Worm (Caenorhabditis elegans) whole organism, early embryonic: ENCODE results near the gene K08D9.2.

ENCODE experiments used
- B0310.2 ChIP-seq: sonication (generic microtip); optimal IDR thresholded peaks from 2 replicates; lab custom pipeline; 2016; ENCODE audit warnings: mild to moderate bottlenecking, missing genetic modification characterization, missing compliant biosample characterization
- F13C5.2 ChIP-seq: sonication (generic microtip); optimal IDR thresholded peaks from 2 replicates; lab custom pipeline; 2017; ENCODE audit warnings: mild to moderate bottlenecking, missing genetic modification characterization, inconsistent platforms, missing compliant biosample characterization
- aly-1 ChIP-seq: sonication (generic microtip); optimal IDR thresholded peaks from 2 replicates; lab custom pipeline; 2016; ENCODE audit warnings: missing genetic modification characterization, missing compliant biosample characterization
- ama-1 ChIP-seq: fragments of 150-350 bp; optimal IDR thresholded peaks from 2 replicates; lab custom pipeline; 2014
- ceh-13 ChIP-seq: fragments of 200-800 bp; sonication (Bioruptor generic); optimal IDR thresholded peaks from 2 replicates; lab custom pipeline; 2018; ENCODE audit warnings: mild to moderate bottlenecking, missing genetic modification characterization, missing compliant biosample characterization
- ceh-36 ChIP-seq: sonication (generic microtip); optimal IDR thresholded peaks from 2 replicates; lab custom pipeline; 2016; ENCODE audit warnings: missing genetic modification characterization, inconsistent platforms, missing compliant biosample characterization
- ets-7 ChIP-seq: sonication (generic microtip); optimal IDR thresholded peaks from 2 replicates; lab custom pipeline; 2016; ENCODE audit warnings: missing genotype, missing genetic modification characterization, missing compliant biosample characterization
- flt-1 ChIP-seq: fragments of 200-800 bp; sonication (Bioruptor generic); IDR thresholded peaks from 2 replicates; pipeline ENCODE4 v1.3.6; 2022; ENCODE audit warnings: missing genetic modification characterization, missing compliant biosample characterization
- hmbx-1 ChIP-seq: sonication (generic microtip); optimal IDR thresholded peaks from 2 replicates; lab custom pipeline; 2016; ENCODE audit warnings: mild to moderate bottlenecking, missing genetic modification characterization, missing compliant biosample characterization
- hmg-4 ChIP-seq: fragments of 200-800 bp; sonication (Bioruptor generic); optimal IDR thresholded peaks from 2 replicates; lab custom pipeline; 2018; ENCODE audit warnings: mild to moderate bottlenecking, missing genetic modification characterization, missing compliant biosample characterization
- hnd-1 ChIP-seq: sonication (generic microtip); optimal IDR thresholded peaks from 2 replicates; lab custom pipeline; 2016; ENCODE audit warnings: missing genetic modification characterization, missing compliant biosample characterization
- pes-1 ChIP-seq: fragments of 200-800 bp; sonication (Bioruptor generic); IDR thresholded peaks from 2 replicates; pipeline ENCODE4 v1.3.6; 2022; ENCODE audit warnings: missing genetic modification reagents, missing genetic modification characterization, missing compliant biosample characterization
- scrt-1 ChIP-seq: fragments of 200-800 bp; sonication (Bioruptor generic); IDR thresholded peaks from 2 replicates; pipeline ENCODE4 v1.3.6; 2022; ENCODE audit warnings: missing genetic modification characterization, missing compliant biosample characterization
- sea-1 ChIP-seq: fragments of 200-800 bp; sonication (Bioruptor generic); conservative IDR thresholded peaks from 2 replicates; pipeline ENCODE4 v1.3.6; 2022; ENCODE audit warnings: missing genetic modification characterization, missing compliant biosample characterization
- tbx-11 ChIP-seq: fragments of 200-800 bp; sonication (Bioruptor generic); IDR thresholded peaks from 2 replicates; pipeline ENCODE4 v1.3.6; 2022; ENCODE audit warnings: missing genetic modification characterization, missing compliant biosample characterization
- tbx-37 ChIP-seq: fragments of 200-800 bp; sonication (Bioruptor generic); conservative IDR thresholded peaks from 2 replicates; pipeline ENCODE4 v1.3.6; 2022; ENCODE audit warnings: missing genetic modification reagents, missing genetic modification characterization, missing compliant biosample characterization
- tra-4 ChIP-seq: sonication (generic microtip); optimal IDR thresholded peaks from 2 replicates; lab custom pipeline; 2017; ENCODE audit warnings: missing genetic modification characterization, missing compliant biosample characterization

K08D9.2 gene

ce11 chrV:3260075-3260474 lies 32.6 kb downstream of the K08D9.2 start, which contains the start of gene srbc-5:
TSS of gene srbc-5 (plus strand) at chrV:3260375.
- no peak for TF ChIP-seq ets-7 (tag; lab: Kevin White, UChicago)
- no peak for TF ChIP-seq ceh-13
- TF ChIP-seq tbx-37 (GFP tag; lab: Robert Waterston, UW): no peak
- TF ChIP-seq sea-1: no peak
- TF ChIP-seq F13C5.2 (tag; lab: Kevin White, UChicago): no peak
- TF ChIP-seq pes-1 (GFP tag; lab: Robert Waterston, UW): no peak
- TF ChIP-seq hnd-1 (tag; lab: Kevin White, UChicago): no peak
- no peak for TF ChIP-seq aly-1 (tag; lab: Kevin White, UChicago)
- no peak for TF ChIP-seq ama-1
- no peak for TF ChIP-seq flt-1 (GFP tag; lab: Robert Waterston, UW)
- no peak for TF ChIP-seq ceh-36 (tag; lab: Kevin White, UChicago)
- no peak for TF ChIP-seq tbx-11
- no peak for TF ChIP-seq hmg-4 (GFP tag; lab: Kevin White, UChicago)
- TF ChIP-seq B0310.2: no peak
- TF ChIP-seq scrt-1 (GFP tag; lab: Robert Waterston, UW): no peak
- TF ChIP-seq tra-4 (tag; lab: Kevin White, UChicago): no peak
- TF ChIP-seq hmbx-1 (tag; lab: Kevin White, UChicago): no peak

DNA sequence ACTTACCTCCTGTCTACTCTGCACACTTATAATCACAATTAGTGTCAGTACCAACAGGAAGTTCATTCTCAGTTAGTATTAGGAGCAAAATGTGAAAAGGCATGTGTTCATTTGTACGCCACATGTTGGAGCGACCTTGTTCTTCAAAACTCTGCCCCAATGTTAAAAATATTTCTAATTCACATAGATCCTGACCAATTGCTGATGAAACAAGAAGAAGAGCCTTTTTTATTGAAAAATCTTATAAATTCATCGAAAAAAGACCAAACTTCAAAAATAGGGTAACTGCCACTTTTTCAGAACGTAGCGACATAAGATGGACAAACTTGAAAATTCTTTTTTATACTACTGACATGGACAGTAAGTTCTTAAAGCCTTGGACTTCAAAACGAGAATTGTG lies 38.7 kb downstream of the K08D9.2 start, which contains the start of gene T28A11.17:
Gene T28A11.17, minus strand, starts transcription at position 101 of the 400 bp plus-strand sequence.
- TF ChIP-seq ceh-36 (tag; lab: Kevin White, UChicago) (no peak), tra-4 (tag; lab: Kevin White, UChicago) (no peak), B0310.2 (no peak), pes-1 (GFP tag; lab: Robert Waterston, UW) (no peak), hnd-1 (tag; lab: Kevin White, UChicago) (no peak), tbx-11 (no peak), ets-7 (tag; lab: Kevin White, UChicago) (no peak), ceh-13 (no peak), tbx-37 (GFP tag; lab: Robert Waterston, UW) (no peak)

DNA sequence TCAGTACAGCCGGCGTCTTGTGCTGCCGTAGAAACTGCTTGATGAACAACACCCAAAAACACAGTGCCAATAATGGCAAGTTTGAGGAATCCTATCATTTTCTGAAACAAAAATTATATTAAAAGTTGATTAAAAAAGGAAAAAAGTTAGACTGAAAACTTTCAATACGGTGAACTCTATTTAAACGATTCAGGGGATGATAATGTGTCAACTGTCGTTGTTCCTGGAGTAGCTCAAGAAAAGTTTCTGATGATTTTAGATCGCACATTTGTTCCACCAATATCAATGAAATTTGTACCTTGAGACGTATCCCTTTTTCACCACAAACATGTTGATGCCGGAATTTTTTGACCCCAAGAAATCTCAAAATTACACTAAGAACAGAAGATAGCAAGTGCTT lies 40.5 kb downstream of the K08D9.2 start, which contains the start of gene T28A11.18:
Gene T28A11.18, minus strand, starts transcription at position 101 of the 400 bp plus-strand sequence.
- TF ChIP-seq tbx-37 (GFP tag; lab: Robert Waterston, UW): no peak
- no peak for TF ChIP-seq ets-7 (tag; lab: Kevin White, UChicago)
- TF ChIP-seq F13C5.2 (tag; lab: Kevin White, UChicago): no peak
- TF ChIP-seq hmg-4 (GFP tag; lab: Kevin White, UChicago): no peak
- TF ChIP-seq scrt-1 (GFP tag; lab: Robert Waterston, UW): no peak
- TF ChIP-seq ceh-36 (tag; lab: Kevin White, UChicago): no peak
- TF ChIP-seq tra-4 (tag; lab: Kevin White, UChicago): no peak
- no peak for TF ChIP-seq aly-1 (tag; lab: Kevin White, UChicago)
- no peak for TF ChIP-seq ceh-13
- TF ChIP-seq pes-1 (GFP tag; lab: Robert Waterston, UW): no peak
- no peak for TF ChIP-seq ama-1
- no peak for TF ChIP-seq hnd-1 (tag; lab: Kevin White, UChicago)
- TF ChIP-seq flt-1 (GFP tag; lab: Robert Waterston, UW): no peak
- no peak for TF ChIP-seq tbx-11
- no peak for TF ChIP-seq B0310.2
- no peak for TF ChIP-seq sea-1
- no peak for TF ChIP-seq hmbx-1 (tag; lab: Kevin White, UChicago)

DNA sequence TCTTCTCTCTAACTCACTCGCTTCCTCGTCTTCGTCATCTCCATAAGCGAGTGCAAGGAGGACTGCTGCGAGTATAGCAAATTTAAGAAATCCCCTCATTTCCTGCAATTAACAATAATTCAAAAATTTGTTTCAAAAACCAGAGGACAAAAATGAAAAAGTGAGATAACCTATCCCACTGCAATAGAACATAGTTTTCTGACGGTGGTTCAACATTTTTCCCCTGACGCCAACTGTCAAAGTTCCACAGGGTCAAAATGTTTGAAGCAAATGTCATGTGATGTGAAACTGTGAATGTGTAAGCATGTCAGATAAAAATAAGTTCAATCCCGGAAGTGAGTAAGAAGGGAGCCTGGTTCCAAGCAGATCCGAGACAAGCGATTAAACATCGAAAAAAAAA lies 41.9 kb downstream of the K08D9.2 start, which contains the start of gene T28A11.19:
Gene T28A11.19, minus strand, starts transcription at position 108 of the 400 bp plus-strand sequence.
- TF ChIP-seq hmbx-1 (tag; lab: Kevin White, UChicago) (no peak), ama-1 (no peak), tbx-37 (GFP tag; lab: Robert Waterston, UW) (no peak), sea-1 (no peak), scrt-1 (GFP tag; lab: Robert Waterston, UW) (no peak), hnd-1 (tag; lab: Kevin White, UChicago) (no peak), hmg-4 (GFP tag; lab: Kevin White, UChicago) (no peak), tbx-11 (no peak), flt-1 (GFP tag; lab: Robert Waterston, UW) (no peak), tra-4 (tag; lab: Kevin White, UChicago) (no peak), F13C5.2 (tag; lab: Kevin White, UChicago) (no peak), B0310.2 (no peak), ceh-36 (tag; lab: Kevin White, UChicago) (no peak), ets-7 (tag; lab: Kevin White, UChicago) (no peak), ceh-13 (no peak), pes-1 (GFP tag; lab: Robert Waterston, UW) (no peak), aly-1 (tag; lab: Kevin White, UChicago) (no peak)

- TF ChIP-seq ceh-13 (no peak), sea-1 (no peak), tra-4 (tag; lab: Kevin White, UChicago) (no peak), hmg-4 (GFP tag; lab: Kevin White, UChicago) (no peak), scrt-1 (GFP tag; lab: Robert Waterston, UW) (no peak), ama-1 (no peak), ets-7 (tag; lab: Kevin White, UChicago) (no peak), tbx-37 (GFP tag; lab: Robert Waterston, UW) (no peak), tbx-11 (no peak)
Measured at ce11 chrV:3273156-3273555, 45.7 kb downstream of the K08D9.2 start, which contains the start of gene T28A11.20. TSS of gene T28A11.20 (minus strand) at chrV:3273256.

DNA sequence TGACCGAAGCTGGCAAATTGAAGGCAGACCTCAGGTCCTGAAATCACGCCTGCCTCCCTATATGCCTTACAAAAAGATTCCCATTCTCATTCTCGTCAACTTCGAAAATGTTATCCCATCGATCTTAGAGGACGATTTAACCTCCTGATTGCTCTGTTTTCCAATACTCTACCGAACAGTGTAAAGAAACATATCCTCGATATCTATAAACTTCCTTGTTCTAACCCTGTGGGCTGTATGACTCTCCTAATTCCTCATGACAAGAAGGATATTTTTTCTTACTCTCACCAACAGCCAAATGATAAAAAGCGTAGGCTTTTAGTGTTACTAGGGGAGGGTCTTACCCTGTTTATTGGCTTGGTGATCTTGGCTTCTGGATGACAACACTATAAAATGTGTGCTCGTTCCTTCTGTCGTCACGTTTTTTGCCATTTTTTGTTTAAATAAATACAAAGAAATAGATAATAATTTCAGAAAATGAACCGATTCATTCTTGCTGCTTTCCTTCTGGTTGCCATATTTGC lies 46.2 kb downstream of the K08D9.2 start, which contains the start of gene T28A11.4:
Gene T28A11.4, plus strand, starts transcription at position 474 of the 524 bp plus-strand sequence.
- TF ChIP-seq B0310.2: no peak
- no peak for TF ChIP-seq ama-1
- TF ChIP-seq sea-1: no peak
- TF ChIP-seq pes-1 (GFP tag; lab: Robert Waterston, UW): no peak
- TF ChIP-seq tbx-37 (GFP tag; lab: Robert Waterston, UW): no peak
- TF ChIP-seq ceh-36 (tag; lab: Kevin White, UChicago): no peak
- TF ChIP-seq ceh-13: no peak
- TF ChIP-seq aly-1 (tag; lab: Kevin White, UChicago): no peak
- TF ChIP-seq scrt-1 (GFP tag; lab: Robert Waterston, UW): no peak
- TF ChIP-seq tbx-11: no peak
- no peak for TF ChIP-seq hmg-4 (GFP tag; lab: Kevin White, UChicago)
- no peak for TF ChIP-seq flt-1 (GFP tag; lab: Robert Waterston, UW)
- no peak for TF ChIP-seq tra-4 (tag; lab: Kevin White, UChicago)
- no peak for TF ChIP-seq F13C5.2 (tag; lab: Kevin White, UChicago)
- no peak for TF ChIP-seq hmbx-1 (tag; lab: Kevin White, UChicago)
- TF ChIP-seq hnd-1 (tag; lab: Kevin White, UChicago): no peak
